Fruit fly (Drosophila melanogaster) whole organism, embryonic: ENCODE results near the gene CG12643.

Source experiments
- Adf1 ChIP-seq: fragments of 200-800 bp; sonication (Bioruptor generic); IDR thresholded peaks from 2 replicates; pipeline ENCODE4 v1.3.6; 2022; ENCODE audit warnings: missing biosample characterization, missing genetic modification characterization
- Blimp-1 ChIP-seq: fragments of 200-800 bp; sonication (Bioruptor generic); optimal IDR thresholded peaks from 3 replicates; lab custom pipeline; 2018; ENCODE audit warnings: missing biosample characterization, missing genetic modification characterization, mild to moderate bottlenecking, moderate library complexity, missing genetic modification reagents
- CG11504 ChIP-seq: fragments of 200-800 bp; sonication (Bioruptor generic); optimal IDR thresholded peaks from 3 replicates; lab custom pipeline; 2019; ENCODE audit warnings: missing biosample characterization, mild to moderate bottlenecking, missing genetic modification characterization, moderate library complexity
- CG13894 ChIP-seq: fragments of 200-800 bp; sonication (Bioruptor generic); optimal IDR thresholded peaks from 3 replicates; lab custom pipeline; 2018; ENCODE audit warnings: missing biosample characterization, mild to moderate bottlenecking, missing genetic modification characterization, moderate library complexity
- CG15269 ChIP-seq: fragments of 200-800 bp; sonication (Bioruptor generic); optimal IDR thresholded peaks from 2 replicates; lab custom pipeline; 2018; ENCODE audit warnings: missing biosample characterization, mild to moderate bottlenecking, missing genetic modification characterization, moderate library complexity
- CG15601 ChIP-seq: fragments of 200-800 bp; sonication (Bioruptor generic); optimal IDR thresholded peaks from 3 replicates; lab custom pipeline; 2019; ENCODE audit warnings: missing biosample characterization, mild to moderate bottlenecking, missing genetic modification characterization, moderate library complexity
- CG17612 ChIP-seq: fragments of 200-800 bp; sonication (Bioruptor generic); IDR thresholded peaks from 2 replicates; pipeline ENCODE4 v1.3.6; 2022; ENCODE audit warnings: missing biosample characterization, missing genetic modification characterization
- CG2120 ChIP-seq: fragments of 200-800 bp; sonication (Bioruptor generic); optimal IDR thresholded peaks from 3 replicates; lab custom pipeline; 2016; ENCODE audit warnings: missing biosample characterization, missing genetic modification characterization
- CG2678 ChIP-seq: fragments of 200-800 bp; sonication (Bioruptor generic); optimal IDR thresholded peaks from 3 replicates; lab custom pipeline; 2019; ENCODE audit warnings: missing biosample characterization, mild to moderate bottlenecking, missing genetic modification characterization, moderate library complexity
- CG32532 ChIP-seq: fragments of 200-800 bp; sonication (Bioruptor generic); IDR thresholded peaks from 2 replicates; pipeline ENCODE4 v1.3.6; 2022; ENCODE audit warnings: missing biosample characterization, missing genetic modification characterization
- CG6254 ChIP-seq: fragments of 200-800 bp; sonication (Bioruptor generic); optimal IDR thresholded peaks from 3 replicates; lab custom pipeline; 2017; ENCODE audit warnings: mild to moderate bottlenecking, missing biosample characterization, missing genetic modification reagents, missing genetic modification characterization
- CG6689 ChIP-seq: fragments of 200-800 bp; sonication (Bioruptor generic); IDR thresholded peaks from 2 replicates; pipeline ENCODE4 v1.3.6; 2022; ENCODE audit warnings: missing biosample characterization, missing genetic modification characterization
- CG7987 ChIP-seq: fragments of 200-800 bp; sonication (Bioruptor generic); optimal IDR thresholded peaks from 2 replicates; lab custom pipeline; 2018; ENCODE audit warnings: missing biosample characterization, mild to moderate bottlenecking, missing genetic modification characterization, moderate library complexity
- CG8924 ChIP-seq: fragments of 200-800 bp; optimal IDR thresholded peaks from 3 replicates; lab custom pipeline; 2019; ENCODE audit warnings: missing biosample characterization, mild to moderate bottlenecking, missing genetic modification characterization, moderate library complexity
- CG9932 ChIP-seq: fragments of 200-800 bp; sonication (Bioruptor generic); IDR thresholded peaks from 2 replicates; pipeline ENCODE4 v1.3.6; 2022; ENCODE audit warnings: missing biosample characterization, missing genetic modification characterization
- Camta ChIP-seq: fragments of 200-800 bp; sonication (Bioruptor generic); optimal IDR thresholded peaks from 2 replicates; lab custom pipeline; 2016; ENCODE audit warnings: missing biosample characterization, missing genetic modification characterization
- Dip2 ChIP-seq: fragments of 200-800 bp; sonication (Bioruptor generic); IDR thresholded peaks from 2 replicates; pipeline ENCODE4 v1.3.6; 2022; ENCODE audit warnings: missing biosample characterization, missing genetic modification characterization
- Drgx ChIP-seq: fragments of 200-800 bp; sonication (Bioruptor generic); IDR thresholded peaks from 2 replicates; pipeline ENCODE4 v1.3.6; 2022; ENCODE audit warnings: missing biosample characterization, missing genetic modification characterization
- H2.0 ChIP-seq: fragments of 200-800 bp; sonication (Bioruptor generic); IDR thresholded peaks from 2 replicates; pipeline ENCODE4 v1.3.6; 2022; ENCODE audit warnings: missing biosample characterization, missing genetic modification characterization
- Hr51 ChIP-seq, 2 experiments: fragments of 200-800 bp; sonication (Bioruptor generic); optimal IDR thresholded peaks; 2 replicates in 1 of 2; 3 replicates in 1 of 2; lab custom pipeline; 2016 to 2018; ENCODE audit warnings: missing biosample characterization in 2 of 2, missing genetic modification characterization in 2 of 2, mild to moderate bottlenecking in 1 of 2, moderate library complexity in 1 of 2
- Med ChIP-seq: fragments of 200-800 bp; sonication (Bioruptor generic); peaks from one replicate; lab custom pipeline; 2016; ENCODE audit warnings: missing biosample characterization, missing genetic modification characterization, mild to moderate bottlenecking, inconsistent platforms, moderate library complexity
- Meics ChIP-seq: fragments of 200-800 bp; sonication (Bioruptor generic); optimal IDR thresholded peaks from 2 replicates; lab custom pipeline; 2017; ENCODE audit warnings: missing biosample characterization, mild to moderate bottlenecking, missing genetic modification characterization
- NFAT ChIP-seq: fragments of 200-800 bp; sonication (Bioruptor generic); IDR thresholded peaks from 2 replicates; pipeline ENCODE4 v1.3.6; 2022; ENCODE audit warnings: missing biosample characterization, missing genetic modification characterization
- Optix ChIP-seq: fragments of 200-800 bp; sonication (Bioruptor generic); IDR thresholded peaks from 3 replicates; pipeline ENCODE4 v1.3.6; 2022; ENCODE audit warnings: missing biosample characterization, missing genetic modification characterization
- PHDP ChIP-seq: fragments of 200-800 bp; sonication (Bioruptor generic); optimal IDR thresholded peaks from 3 replicates; lab custom pipeline; 2018; ENCODE audit warnings: missing biosample characterization, mild to moderate bottlenecking, missing genetic modification characterization, moderate library complexity
- Poxn ChIP-seq: fragments of 200-800 bp; sonication (Bioruptor generic); IDR thresholded peaks from 2 replicates; pipeline ENCODE4 v1.3.6; 2022; ENCODE audit warnings: missing biosample characterization, missing genetic modification characterization
- Ssrp ChIP-seq: fragments of 200-800 bp; sonication (Bioruptor generic); optimal IDR thresholded peaks from 2 replicates; lab custom pipeline; 2018; ENCODE audit warnings: missing biosample characterization, mild to moderate bottlenecking, missing genetic modification characterization, moderate library complexity
- al ChIP-seq: fragments of 200-800 bp; sonication (Bioruptor generic); IDR thresholded peaks from 2 replicates; pipeline ENCODE4 v1.3.6; 2022; ENCODE audit warnings: missing biosample characterization, missing genetic modification characterization
- bowl ChIP-seq: fragments of 200-800 bp; sonication (Bioruptor generic); IDR thresholded peaks from 2 replicates; pipeline ENCODE4 v1.3.6; 2022; ENCODE audit warnings: missing biosample characterization, missing genetic modification characterization
- chinmo ChIP-seq: fragments of 200-800 bp; sonication (Bioruptor generic); IDR thresholded peaks from 4 replicates; pipeline ENCODE4 v1.3.6; 2022; ENCODE audit warnings: missing biosample characterization, missing genetic modification characterization; ENCODE audit not compliant: partially characterized antibody
- corto ChIP-seq: fragments of 200-800 bp; sonication (Bioruptor generic); optimal IDR thresholded peaks from 2 replicates; lab custom pipeline; 2016; ENCODE audit warnings: missing biosample characterization, mild to moderate bottlenecking, missing genetic modification characterization, moderate library complexity
- dmrt99B ChIP-seq: fragments of 200-800 bp; sonication (Bioruptor generic); optimal IDR thresholded peaks from 2 replicates; lab custom pipeline; 2018; ENCODE audit warnings: missing biosample characterization, mild to moderate bottlenecking, missing genetic modification characterization, moderate library complexity
- eyg ChIP-seq: fragments of 200-800 bp; sonication (Bioruptor generic); optimal IDR thresholded peaks from 3 replicates; lab custom pipeline; 2016; ENCODE audit warnings: missing biosample characterization, missing genetic modification characterization
- fru ChIP-seq: fragments of >200 bp; optimal IDR thresholded peaks from 2 replicates; lab custom pipeline; 2017
- h ChIP-seq: fragments of >200 bp; optimal IDR thresholded peaks from 2 replicates; lab custom pipeline; 2017
- jumu ChIP-seq: fragments of 200-800 bp; sonication (Bioruptor generic); optimal IDR thresholded peaks from 3 replicates; lab custom pipeline; 2016; ENCODE audit warnings: missing biosample characterization, missing genetic modification characterization
- lab ChIP-seq: fragments of 200-800 bp; sonication (Bioruptor generic); optimal IDR thresholded peaks from 3 replicates; lab custom pipeline; 2017; ENCODE audit warnings: missing biosample characterization, missing genetic modification characterization, mild to moderate bottlenecking, moderate library complexity, missing genetic modification reagents
- mld ChIP-seq: fragments of 200-800 bp; sonication (Bioruptor generic); IDR thresholded peaks from 3 replicates; pipeline ENCODE4 v1.3.6; 2022; ENCODE audit warnings: missing biosample characterization, missing genetic modification characterization; ENCODE audit not compliant: partially characterized antibody
- otp ChIP-seq: fragments of 200-800 bp; sonication (Bioruptor generic); IDR thresholded peaks from 3 replicates; pipeline ENCODE4, ENCODE4 v1.3.6; 2022; ENCODE audit warnings: missing biosample characterization, missing genetic modification characterization
- pfk ChIP-seq: fragments of 200-800 bp; sonication (Bioruptor generic); optimal IDR thresholded peaks from 2 replicates; lab custom pipeline; 2018; ENCODE audit warnings: missing biosample characterization, mild to moderate bottlenecking, missing genetic modification characterization, moderate library complexity
- pho ChIP-seq: fragments of 200-800 bp; sonication (Bioruptor generic); optimal IDR thresholded peaks from 2 replicates; lab custom pipeline; 2016; ENCODE audit warnings: missing biosample characterization, missing genetic modification characterization
- phol ChIP-seq: fragments of 200-800 bp; sonication (Bioruptor generic); optimal IDR thresholded peaks from 3 replicates; lab custom pipeline; 2018; ENCODE audit warnings: missing biosample characterization, mild to moderate bottlenecking, missing genetic modification characterization, moderate library complexity
- pita ChIP-seq: fragments of 200-800 bp; sonication (Bioruptor generic); optimal IDR thresholded peaks from 2 replicates; lab custom pipeline; 2017; ENCODE audit warnings: missing biosample characterization, mild to moderate bottlenecking, missing genetic modification characterization
- pnt ChIP-seq: fragments of 200-800 bp; sonication (Bioruptor generic); optimal IDR thresholded peaks from 3 replicates; lab custom pipeline; 2016; ENCODE audit warnings: missing biosample characterization, missing genetic modification characterization
- repo ChIP-seq: fragments of 200-800 bp; sonication (Bioruptor generic); optimal IDR thresholded peaks from 2 replicates; lab custom pipeline; 2016; ENCODE audit warnings: missing biosample characterization, missing genetic modification characterization
- row ChIP-seq: fragments of 200-800 bp; sonication (Bioruptor generic); IDR thresholded peaks from 3 replicates; pipeline ENCODE4 v1.3.6; 2022; ENCODE audit warnings: missing biosample characterization, missing genetic modification characterization
- sens ChIP-seq: fragments of 200-800 bp; sonication (Bioruptor generic); peaks from one replicate; lab custom pipeline; 2016; ENCODE audit warnings: missing biosample characterization, missing genetic modification characterization
- stc ChIP-seq: fragments of 200-800 bp; sonication (Bioruptor generic); IDR thresholded peaks from 2 replicates; pipeline ENCODE4 v1.3.6; 2022; ENCODE audit warnings: missing biosample characterization, missing genetic modification characterization
- tap ChIP-seq: fragments of 200-800 bp; optimal IDR thresholded peaks from 3 replicates; lab custom pipeline; 2019; ENCODE audit warnings: missing biosample characterization, mild to moderate bottlenecking, missing genetic modification characterization, moderate library complexity
- tgo ChIP-seq: fragments of 200-800 bp; sonication (Bioruptor generic); IDR thresholded peaks from 3 replicates; pipeline ENCODE4 v1.3.6; 2022; ENCODE audit warnings: missing biosample characterization, missing genetic modification characterization
- tin ChIP-seq: fragments of 200-800 bp; sonication (Bioruptor generic); optimal IDR thresholded peaks from 3 replicates; lab custom pipeline; 2016; ENCODE audit warnings: missing biosample characterization, missing genetic modification characterization
- tll ChIP-seq, 2 experiments: fragments of 200-800 bp in 1 of 2; fragments of >200 bp in 1 of 2; sonication (Bioruptor generic) in 1 of 2; optimal IDR thresholded peaks; 2 replicates each; lab custom pipeline; 2017 to 2019; ENCODE audit warnings: missing biosample characterization in 2 of 2, missing genetic modification characterization in 2 of 2, mild to moderate bottlenecking in 1 of 2, moderate library complexity in 1 of 2

The CG12643 gene

dm6 chrX:10244763-10245162, 20.3 kb downstream of the CG12643 start:
- no peak for TF ChIP-seq CG8924 (tag; lab: Kevin White, UChicago)
- TF ChIP-seq NFAT (GFP tag; lab: Robert Waterston, UW) = no peak
- TF ChIP-seq PHDP (tag; lab: Kevin White, UChicago) = no peak
- peak; percentile 27 for TF ChIP-seq Meics
- peak; percentile 7 for TF ChIP-seq phol (tag; lab: Kevin White, UChicago)
- TF ChIP-seq Ssrp (tag; lab: Kevin White, UChicago) = no peak
- TF ChIP-seq Optix (GFP tag; lab: Robert Waterston, UW) = no peak
- TF ChIP-seq CG7987 = no peak
- TF ChIP-seq Hr51 (GFP tag; optimal IDR thresholded peaks at IDR 0.05; lab: Kevin White, UChicago) = peak in 1 of 2 experiments; percentile 30
- no peak for TF ChIP-seq CG15601 (tag; lab: Kevin White, UChicago)
- TF ChIP-seq otp (GFP tag; lab: Robert Waterston, UW) = no peak
- no peak for TF ChIP-seq corto (GFP tag; lab: Kevin White, UChicago)
- TF ChIP-seq repo = no peak
- TF ChIP-seq Med (GFP tag; lab: Kevin White, UChicago) = peak; percentile 64
- no peak for TF ChIP-seq CG6689 (GFP tag; lab: Robert Waterston, UW)
- no peak for TF ChIP-seq eyg (GFP tag; lab: Kevin White, UChicago)
- no peak for TF ChIP-seq stc (GFP tag; lab: Robert Waterston, UW)
- TF ChIP-seq mld (GFP tag; lab: Robert Waterston, UW) = no peak
- no peak for TF ChIP-seq tll (GFP tag; optimal IDR thresholded peaks at IDR 0.05; lab: Kevin White, UChicago)
- no peak for TF ChIP-seq pfk (GFP tag; lab: Kevin White, UChicago)
- peak; percentile 24 for TF ChIP-seq CG2678 (tag; lab: Kevin White, UChicago)
- peak; percentile 13; the same call in 1 of the 2 replicates for TF ChIP-seq CG32532 (GFP tag; lab: Robert Waterston, UW)
- no peak for TF ChIP-seq tin
- TF ChIP-seq h (lab: Kevin White, UChicago) = no peak
- no peak for TF ChIP-seq jumu
- 0 out of 2 replicates have a peak, but pooled peaks have one; percentile 6 for TF ChIP-seq al
- TF ChIP-seq Blimp-1 (GFP tag; lab: Kevin White, UChicago) = no peak
- TF ChIP-seq pho = no peak
- no peak for TF ChIP-seq Adf1
- peak; percentile 8 for TF ChIP-seq dmrt99B
- no peak for TF ChIP-seq bowl (GFP tag; lab: Robert Waterston, UW)
- no peak for TF ChIP-seq CG13894 (tag; lab: Kevin White, UChicago)
- TF ChIP-seq pita (GFP tag; lab: Kevin White, UChicago) = no peak
- no peak for TF ChIP-seq chinmo (GFP tag; lab: Robert Waterston, UW)
- no peak for TF ChIP-seq pnt
- TF ChIP-seq Poxn (GFP tag; lab: Robert Waterston, UW) = no peak
- TF ChIP-seq Dip2 (GFP tag; lab: Robert Waterston, UW) = no peak
- TF ChIP-seq tgo (GFP tag; lab: Robert Waterston, UW) = no peak
- 0 out of 2 replicates have a peak, but pooled peaks have one; percentile 26 for TF ChIP-seq Drgx (GFP tag; lab: Robert Waterston, UW)
- TF ChIP-seq CG9932 (GFP tag; lab: Robert Waterston, UW) = peak; percentile 32; the same call in 1 of the 2 replicates
- TF ChIP-seq fru (lab: Kevin White, UChicago) = no peak
- TF ChIP-seq CG15269 (tag; lab: Kevin White, UChicago) = peak; percentile 14
- peak; percentile 29 for TF ChIP-seq CG2120 (GFP tag; lab: Kevin White, UChicago)
- no peak for TF ChIP-seq H2.0
- TF ChIP-seq Camta (GFP tag; lab: Kevin White, UChicago) = no peak
- TF ChIP-seq sens (GFP tag; lab: Kevin White, UChicago) = peak; percentile 64
- peak; percentile 12 for TF ChIP-seq lab (GFP tag; lab: Kevin White, UChicago)
- no peak for TF ChIP-seq CG17612
- peak; percentile 48 for TF ChIP-seq row (GFP tag; lab: Robert Waterston, UW)
- no peak for TF ChIP-seq CG6254 (GFP tag; lab: Kevin White, UChicago)
- no peak for TF ChIP-seq tap (tag; lab: Kevin White, UChicago)
- TF ChIP-seq CG11504 = peak; percentile 25
